Fruit fly (Drosophila melanogaster) whole organism, prepupa: Measurements from ENCODE around the gene Atg6.

Source experiments
- Blimp-1 ChIP-seq: fragments of 200-800 bp; sonication (Bioruptor generic); optimal IDR thresholded peaks from 3 replicates; lab custom pipeline; 2017; ENCODE audit warnings: missing biosample characterization, missing genetic modification characterization, mild to moderate bottlenecking, moderate library complexity, missing genetic modification reagents
- CG11294 ChIP-seq: fragments of 200-800 bp; sonication (Bioruptor generic); IDR thresholded peaks from 2 replicates; pipeline ENCODE4 v1.3.6; 2022; ENCODE audit warnings: missing biosample characterization, missing genetic modification characterization
- CG11762 ChIP-seq: fragments of 200-800 bp; sonication (Bioruptor generic); optimal IDR thresholded peaks from 3 replicates; lab custom pipeline; 2016; ENCODE audit warnings: missing biosample characterization, missing genetic modification characterization; ENCODE audit not compliant: insufficient read depth
- CG11902 ChIP-seq: fragments of 200-800 bp; sonication (Bioruptor generic); optimal IDR thresholded peaks from 3 replicates; lab custom pipeline; 2016; ENCODE audit warnings: missing biosample characterization, missing genetic modification characterization
- CG15336 ChIP-seq: fragments of 200-800 bp; sonication (Bioruptor generic); IDR thresholded peaks from 2 replicates; pipeline ENCODE4 v1.3.6; 2022; ENCODE audit warnings: missing biosample characterization, missing genetic modification characterization
- CG1621 ChIP-seq: fragments of 200-800 bp; sonication (Bioruptor generic); optimal IDR thresholded peaks from 3 replicates; lab custom pipeline; 2018; ENCODE audit warnings: missing biosample characterization, mild to moderate bottlenecking, missing genetic modification characterization
- CG16779 ChIP-seq: fragments of 200-800 bp; sonication (Bioruptor generic); optimal IDR thresholded peaks from 3 replicates; lab custom pipeline; 2017; ENCODE audit warnings: missing biosample characterization, mild to moderate bottlenecking, missing genetic modification characterization
- CG32006 ChIP-seq: fragments of 200-800 bp; sonication (Bioruptor generic); optimal IDR thresholded peaks from 3 replicates; lab custom pipeline; 2017; ENCODE audit warnings: missing biosample characterization, mild to moderate bottlenecking, missing genetic modification characterization
- CG3919 ChIP-seq: fragments of 200-800 bp; sonication (Bioruptor generic); optimal IDR thresholded peaks from 3 replicates; lab custom pipeline; 2016; ENCODE audit warnings: missing biosample characterization, missing genetic modification characterization
- CG4318 ChIP-seq: fragments of 200-800 bp; sonication (Bioruptor generic); optimal IDR thresholded peaks from 3 replicates; lab custom pipeline; 2017; ENCODE audit warnings: missing biosample characterization, mild to moderate bottlenecking, missing genetic modification characterization
- CG6163 ChIP-seq: fragments of 200-800 bp; sonication (Bioruptor generic); IDR thresholded peaks from 3 replicates; pipeline ENCODE4 v1.3.6; 2022; ENCODE audit warnings: missing biosample characterization, missing genetic modification characterization
- CG6276 ChIP-seq: fragments of 200-800 bp; sonication (Bioruptor generic); optimal IDR thresholded peaks from 2 replicates; lab custom pipeline; 2017; ENCODE audit warnings: missing biosample characterization, mild to moderate bottlenecking, missing genetic modification characterization
- CG6792 ChIP-seq: fragments of 200-800 bp; sonication (Bioruptor generic); optimal IDR thresholded peaks from 3 replicates; lab custom pipeline; 2016; ENCODE audit warnings: missing biosample characterization, missing genetic modification characterization
- CG6808 ChIP-seq: fragments of 200-800 bp; sonication (Bioruptor generic); optimal IDR thresholded peaks from 3 replicates; lab custom pipeline; 2017; ENCODE audit warnings: missing biosample characterization, missing genetic modification characterization, mild to moderate bottlenecking, moderate library complexity, missing genetic modification reagents
- CG6854 ChIP-seq: fragments of 200-800 bp; sonication (Bioruptor generic); optimal IDR thresholded peaks from 2 replicates; lab custom pipeline; 2017; ENCODE audit warnings: missing biosample characterization, mild to moderate bottlenecking, missing genetic modification characterization
- CG8119 ChIP-seq: fragments of 200-800 bp; sonication (Bioruptor generic); IDR thresholded peaks from 3 replicates; pipeline ENCODE4 v1.3.6; 2022; ENCODE audit warnings: missing biosample characterization, missing genetic modification characterization
- CG8319 ChIP-seq: fragments of 200-800 bp; sonication (Bioruptor generic); optimal IDR thresholded peaks from 3 replicates; lab custom pipeline; 2016; ENCODE audit warnings: missing biosample characterization, missing genetic modification characterization
- Eip78C ChIP-seq: fragments of 200-800 bp; sonication (Bioruptor generic); peaks from one replicate; lab custom pipeline; 2016; ENCODE audit warnings: missing biosample characterization, missing genetic modification characterization
- Eip93F ChIP-seq: fragments of 200-800 bp; sonication (Bioruptor generic); optimal IDR thresholded peaks from 2 replicates; lab custom pipeline; 2016; ENCODE audit warnings: missing biosample characterization, mild to moderate bottlenecking, missing genetic modification characterization
- Ets21C ChIP-seq: fragments of 200-800 bp; sonication (Bioruptor generic); optimal IDR thresholded peaks from 3 replicates; lab custom pipeline; 2016; ENCODE audit warnings: missing biosample characterization, missing genetic modification characterization
- Gug ChIP-seq: fragments of 200-800 bp; sonication (Bioruptor generic); IDR thresholded peaks from 2 replicates; pipeline ENCODE4 v1.3.6; 2022; ENCODE audit warnings: missing biosample characterization, missing genetic modification characterization
- Hr38 ChIP-seq: sonication (Bioruptor generic); optimal IDR thresholded peaks from 2 replicates; lab custom pipeline; 2016; ENCODE audit warnings: missing biosample characterization, missing genetic modification characterization
- Hr39 ChIP-seq: fragments of 200-800 bp; sonication (Bioruptor generic); optimal IDR thresholded peaks from 2 replicates; lab custom pipeline; 2016; ENCODE audit warnings: missing biosample characterization, missing genetic modification characterization
- Hr4 ChIP-seq: fragments of 200-800 bp; sonication (Bioruptor generic); optimal IDR thresholded peaks from 3 replicates; lab custom pipeline; 2016; ENCODE audit warnings: missing biosample characterization, missing genetic modification characterization
- Lpt ChIP-seq: fragments of 200-800 bp; sonication (Bioruptor generic); optimal IDR thresholded peaks from 3 replicates; lab custom pipeline; 2016; ENCODE audit warnings: missing biosample characterization, missing genetic modification characterization
- OdsH ChIP-seq: fragments of 200-800 bp; sonication (Bioruptor generic); optimal IDR thresholded peaks from 3 replicates; lab custom pipeline; 2016; ENCODE audit warnings: missing biosample characterization, missing genetic modification characterization
- Smox ChIP-seq: fragments of 200-800 bp; sonication (Bioruptor generic); optimal IDR thresholded peaks from 3 replicates; lab custom pipeline; 2016; ENCODE audit warnings: missing biosample characterization, missing genetic modification characterization
- Sox102F ChIP-seq: fragments of 200-800 bp; sonication (Bioruptor generic); optimal IDR thresholded peaks from 2 replicates; lab custom pipeline; 2016; ENCODE audit warnings: missing biosample characterization, mild to moderate bottlenecking, missing genetic modification characterization
- Sox14 ChIP-seq: fragments of 200-800 bp; sonication (Bioruptor generic); optimal IDR thresholded peaks from 3 replicates; lab custom pipeline; 2016; ENCODE audit warnings: missing biosample characterization, missing genetic modification characterization
- achi ChIP-seq: fragments of 200-800 bp; sonication (Bioruptor generic); optimal IDR thresholded peaks from 3 replicates; lab custom pipeline; 2016; ENCODE audit warnings: missing biosample characterization, missing genetic modification characterization
- acj6 ChIP-seq: fragments of 200-800 bp; sonication (Bioruptor generic); optimal IDR thresholded peaks from 3 replicates; lab custom pipeline; 2016; ENCODE audit warnings: missing biosample characterization, missing genetic modification characterization
- dac ChIP-seq: fragments of 200-800 bp; sonication (Bioruptor generic); optimal IDR thresholded peaks from 2 replicates; lab custom pipeline; 2017; ENCODE audit warnings: missing biosample characterization, mild to moderate bottlenecking, missing genetic modification characterization
- dsx ChIP-seq: fragments of 200-800 bp; optimal IDR thresholded peaks from 3 replicates; lab custom pipeline; 2019; ENCODE audit warnings: missing biosample characterization, mild to moderate bottlenecking, missing genetic modification characterization, moderate library complexity; ENCODE audit not compliant: poor library complexity, severe bottlenecking
- eg ChIP-seq: fragments of 200-800 bp; sonication (Bioruptor generic); IDR thresholded peaks from 3 replicates; pipeline ENCODE4 v1.3.6; 2022; ENCODE audit warnings: missing biosample characterization, missing genetic modification characterization
- esn ChIP-seq: fragments of 200-800 bp; sonication (Bioruptor generic); optimal IDR thresholded peaks from 2 replicates; lab custom pipeline; 2016; ENCODE audit warnings: missing biosample characterization, mild to moderate bottlenecking, missing genetic modification characterization, moderate library complexity
- fd59A ChIP-seq: fragments of 200-800 bp; sonication (Bioruptor generic); optimal IDR thresholded peaks from 2 replicates; lab custom pipeline; 2017; ENCODE audit warnings: missing biosample characterization, mild to moderate bottlenecking, missing genetic modification characterization, missing genetic modification reagents
- fd85E ChIP-seq: fragments of 200-800 bp; sonication (Bioruptor generic); optimal IDR thresholded peaks from 3 replicates; lab custom pipeline; 2016; ENCODE audit warnings: missing biosample characterization, missing genetic modification characterization
- fkh ChIP-seq: fragments of 200-800 bp; sonication (Bioruptor generic); optimal IDR thresholded peaks from 3 replicates; lab custom pipeline; 2017; ENCODE audit warnings: missing biosample characterization, mild to moderate bottlenecking, missing genetic modification characterization, moderate library complexity
- lz ChIP-seq: fragments of 200-800 bp; sonication (Bioruptor generic); optimal IDR thresholded peaks from 3 replicates; lab custom pipeline; 2016; ENCODE audit warnings: missing biosample characterization, missing genetic modification characterization
- net ChIP-seq: fragments of 200-800 bp; sonication (Bioruptor generic); optimal IDR thresholded peaks from 3 replicates; lab custom pipeline; 2016; ENCODE audit warnings: missing biosample characterization, missing genetic modification characterization
- pdm3 ChIP-seq: fragments of 200-800 bp; sonication (Bioruptor generic); optimal IDR thresholded peaks from 3 replicates; lab custom pipeline; 2016; ENCODE audit warnings: missing biosample characterization, missing genetic modification characterization
- salr ChIP-seq, 2 experiments: fragments of 200-800 bp; sonication (Bioruptor generic); optimal IDR thresholded peaks; 3 replicates each; lab custom pipeline; 2016 to 2018; ENCODE audit warnings: missing biosample characterization in 2 of 2, missing genetic modification characterization in 2 of 2, mild to moderate bottlenecking in 1 of 2
- ss ChIP-seq, 2 experiments: fragments of 200-800 bp; sonication (Bioruptor generic); optimal IDR thresholded peaks; 2 replicates in 1 of 2; 3 replicates in 1 of 2; lab custom pipeline; 2017 to 2018; ENCODE audit warnings: mild to moderate bottlenecking in 2 of 2, missing biosample characterization in 2 of 2, missing genetic modification characterization in 2 of 2, moderate library complexity in 1 of 2
- svp ChIP-seq: fragments of 200-800 bp; sonication (Bioruptor generic); peaks from one replicate; lab custom pipeline; 2016; ENCODE audit warnings: missing biosample characterization, missing genetic modification characterization
- topi ChIP-seq: fragments of 200-800 bp; sonication (Bioruptor generic); optimal IDR thresholded peaks from 3 replicates; lab custom pipeline; 2016; ENCODE audit warnings: missing biosample characterization, missing genetic modification characterization
- vri ChIP-seq: fragments of 200-800 bp; sonication (Bioruptor generic); optimal IDR thresholded peaks from 3 replicates; lab custom pipeline; 2016; ENCODE audit warnings: missing biosample characterization, mild to moderate bottlenecking, missing genetic modification characterization

Gene Atg6

dm6 chr3R:24038736-24039556, 11.6 kb downstream of the Atg6 start, which contains the start of gene Miro (continued):
- TF ChIP-seq eg (GFP tag; lab: Robert Waterston, UW) = 0 out of 3 replicates have a peak, but pooled peaks have one; percentile 11
- peak; percentile 64 to 74 for TF ChIP-seq ss (GFP tag; optimal IDR thresholded peaks at IDR 0.05; lab: Kevin White, UChicago)
- TF ChIP-seq Eip78C (GFP tag; lab: Kevin White, UChicago) = peak; percentile 82
- TF ChIP-seq Sox102F = peak; percentile 50
- TF ChIP-seq esn = peak; percentile 33
- no peak for TF ChIP-seq Gug (GFP tag; lab: Robert Waterston, UW)
- no peak for TF ChIP-seq CG11294 (GFP tag; lab: Robert Waterston, UW)
- no peak for TF ChIP-seq CG32006 (GFP tag; lab: Kevin White, UChicago)
- TF ChIP-seq svp = peak; percentile 78

- TF ChIP-seq CG8119 (GFP tag; lab: Robert Waterston, UW) = no peak
- TF ChIP-seq Eip93F = no peak
- peak; percentile 62 for TF ChIP-seq Gug (GFP tag; lab: Robert Waterston, UW)
- no peak for TF ChIP-seq CG6276 (GFP tag; lab: Kevin White, UChicago)
- no peak for TF ChIP-seq Blimp-1 (GFP tag; lab: Kevin White, UChicago)
- peak; percentile 40 for TF ChIP-seq fkh (GFP tag; lab: Kevin White, UChicago)
- TF ChIP-seq Eip78C (GFP tag; lab: Kevin White, UChicago) = peak; percentile 85
- no peak for TF ChIP-seq Hr38 (GFP tag; lab: Kevin White, UChicago)
- TF ChIP-seq topi (GFP tag; lab: Kevin White, UChicago) = peak; percentile 68
- peak; percentile 30 for TF ChIP-seq vri (GFP tag; lab: Kevin White, UChicago)
- TF ChIP-seq CG11294 (GFP tag; lab: Robert Waterston, UW) = peak; percentile 22; the same call in 1 of the 2 replicates
- peak; percentile 71 for TF ChIP-seq acj6
- TF ChIP-seq Sox14 (GFP tag; lab: Kevin White, UChicago) = peak; percentile 67
- TF ChIP-seq CG6163 (GFP tag; lab: Robert Waterston, UW) = peak; percentile 70
- peak; percentile 15 for TF ChIP-seq dsx (GFP tag; lab: Kevin White, UChicago)
- TF ChIP-seq achi (GFP tag; lab: Kevin White, UChicago) = peak; percentile 75
- TF ChIP-seq Hr39 = peak; percentile 86
- peak; percentile 54 for TF ChIP-seq CG1621
- TF ChIP-seq net (GFP tag; lab: Kevin White, UChicago) = no peak
- TF ChIP-seq CG4318 (GFP tag; lab: Kevin White, UChicago) = no peak
- peak; percentile 80 for TF ChIP-seq Hr4 (GFP tag; lab: Kevin White, UChicago)
- TF ChIP-seq CG6792 (GFP tag; lab: Kevin White, UChicago) = peak; percentile 50
- TF ChIP-seq fd59A (GFP tag; lab: Kevin White, UChicago) = peak; percentile 41
- TF ChIP-seq CG11902 (GFP tag; lab: Kevin White, UChicago) = peak; percentile 74
- peak; percentile 48 for TF ChIP-seq CG8319 (GFP tag; lab: Kevin White, UChicago)
- TF ChIP-seq eg (GFP tag; lab: Robert Waterston, UW) = peak; percentile 78
- TF ChIP-seq CG32006 (GFP tag; lab: Kevin White, UChicago) = peak; percentile 67
- no peak for TF ChIP-seq fd85E (GFP tag; lab: Kevin White, UChicago)
- peak; percentile 83 for TF ChIP-seq lz (GFP tag; lab: Kevin White, UChicago)
- no peak for TF ChIP-seq Smox (GFP tag; lab: Kevin White, UChicago)
- peak in 1 of 2 experiments; percentile 46 for TF ChIP-seq salr (GFP tag; optimal IDR thresholded peaks at IDR 0.05; lab: Kevin White, UChicago)
- TF ChIP-seq Lpt (GFP tag; lab: Kevin White, UChicago) = peak; percentile 18
- peak; percentile 73 for TF ChIP-seq Sox102F
- no peak for TF ChIP-seq CG16779
- TF ChIP-seq CG6808 = peak; percentile 44
- TF ChIP-seq OdsH = peak; percentile 69
- TF ChIP-seq CG11762 (GFP tag; lab: Kevin White, UChicago) = no peak
- TF ChIP-seq Ets21C (GFP tag; lab: Kevin White, UChicago) = peak; percentile 62
- TF ChIP-seq CG15336 (GFP tag; lab: Robert Waterston, UW) = peak; percentile 46; the same call in 1 of the 2 replicates
- peak; percentile 46 for TF ChIP-seq dac (GFP tag; lab: Kevin White, UChicago)
- TF ChIP-seq CG3919 (GFP tag; lab: Kevin White, UChicago) = peak; percentile 58
- TF ChIP-seq pdm3 (GFP tag; lab: Kevin White, UChicago) = peak; percentile 68
- no peak for TF ChIP-seq CG6854 (GFP tag; lab: Kevin White, UChicago)
These were observed 12.9 kb downstream of the Atg6 start, which contains the start of gene spas for dm6 chr3R:24037538-24038265. Gene spas (plus strand): TSS chr3R:24038215.
